Worm (Caenorhabditis elegans) whole organism, midembryonic: Measurements from ENCODE around the gene jmjd-2.

Source experiments
- cog-1 ChIP-seq: sonication (generic microtip); optimal IDR thresholded peaks from 2 replicates; lab custom pipeline; 2016; ENCODE audit warnings: missing genetic modification characterization, missing compliant biosample characterization
- flt-1 ChIP-seq: fragments of 200-800 bp; sonication (Bioruptor generic); IDR thresholded peaks from 2 replicates; pipeline ENCODE4 v1.3.6; 2022; ENCODE audit warnings: missing genetic modification characterization, missing compliant biosample characterization
- klf-2 ChIP-seq: fragments of 200-800 bp; sonication (Bioruptor generic); conservative IDR thresholded peaks from 2 replicates; pipeline ENCODE4 v1.3.6; 2022; ENCODE audit warnings: missing genetic modification reagents, missing genetic modification characterization, missing compliant biosample characterization
- med-1 ChIP-seq: sonication (generic microtip); optimal IDR thresholded peaks from 2 replicates; lab custom pipeline; 2017; ENCODE audit warnings: missing genetic modification characterization, mild to moderate bottlenecking, missing compliant biosample characterization, antibody characterized with exemption, missing genetic modification reagents; ENCODE audit not compliant: insufficient read depth
- ref-1 ChIP-seq: fragments of 200-800 bp; sonication (Bioruptor generic); conservative IDR thresholded peaks from 2 replicates; pipeline ENCODE4 v1.3.6; 2022; ENCODE audit warnings: missing genetic modification reagents, missing genetic modification characterization, missing compliant biosample characterization
- ztf-23 ChIP-seq: fragments of 200-800 bp; sonication (Bioruptor generic); IDR thresholded peaks from 2 replicates; pipeline ENCODE4 v1.3.6; 2022; ENCODE audit warnings: missing genetic modification reagents, missing genetic modification characterization, missing compliant biosample characterization
- ztf-29 ChIP-seq: fragments of 200-800 bp; sonication (Bioruptor generic); IDR thresholded peaks from 2 replicates; pipeline ENCODE4 v1.3.6; 2022; ENCODE audit warnings: missing genetic modification reagents, missing genetic modification characterization, missing compliant biosample characterization

DNA sequence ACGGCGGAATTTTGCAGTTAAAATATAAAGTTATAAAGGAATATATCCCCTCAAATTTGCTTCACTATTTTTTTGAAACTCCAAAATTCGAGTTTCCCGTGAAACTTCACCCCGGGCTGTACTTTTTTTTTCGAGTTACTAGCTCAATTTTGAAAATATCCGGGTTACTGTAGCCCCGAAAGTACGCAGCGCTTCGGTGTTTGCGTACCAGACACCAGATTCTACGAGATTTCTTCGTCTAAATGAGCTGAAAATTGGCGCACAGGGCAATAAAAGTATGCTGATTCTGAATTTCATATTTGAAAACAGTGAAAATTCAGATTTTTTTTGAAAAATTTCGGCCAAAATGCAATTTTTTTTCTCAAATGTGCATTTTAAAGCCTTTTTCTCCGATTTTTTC, 12.5 kb downstream of the jmjd-2 start:
- no peak for TF ChIP-seq ztf-29
- TF ChIP-seq flt-1 (GFP tag; lab: Robert Waterston, UW), result no peak
- TF ChIP-seq ref-1, result no peak
- no peak for TF ChIP-seq med-1 (GFP tag; lab: Kevin White, UChicago)
- TF ChIP-seq ztf-23 (GFP tag; lab: Robert Waterston, UW), result no peak
- TF ChIP-seq cog-1 (tag; lab: Kevin White, UChicago), result no peak
- no peak for TF ChIP-seq klf-2 (GFP tag; lab: Robert Waterston, UW)
